Worm (Caenorhabditis elegans): Measurements from ENCODE around the gene T09B9.4.

ce11 chrX:9782389-9782939 is 8.3 kb upstream of the T09B9.4 start:
- TF ChIP-seq W03F9.2 (tag; optimal IDR thresholded peaks at IDR 0.05) (no peak), him-1 (tag; optimal IDR thresholded peaks at IDR 0.05) (no peak), dao-5 (tag; optimal IDR thresholded peaks at IDR 0.05) (no peak)

Measured in whole organism, L4/young adult.